Worm (Caenorhabditis elegans): ENCODE measurements around the gene irld-1.

irld-1 gene

DNA sequence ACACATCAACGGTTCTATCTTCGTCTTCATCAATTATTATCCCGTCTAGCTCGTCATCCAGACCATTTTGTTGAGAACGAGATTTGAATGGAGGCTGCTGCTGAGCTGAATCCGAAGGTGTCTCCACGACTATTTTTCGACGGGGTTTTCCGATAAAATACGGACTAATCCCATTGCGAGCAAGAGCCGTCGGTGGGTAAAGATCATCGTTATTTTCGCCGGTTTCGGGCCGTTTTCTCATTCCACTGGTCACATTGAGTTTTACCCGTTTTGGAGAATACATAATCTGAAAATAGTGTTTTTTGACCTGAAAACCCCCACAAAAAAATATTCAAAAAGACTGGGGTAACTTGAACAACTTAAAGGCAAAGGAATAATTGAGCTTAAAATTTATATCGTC lies 9.2 kb downstream of the irld-1 start, which contains the start of gene figl-1 (continued):
- TF ChIP-seq lsy-27 (tag; optimal IDR thresholded peaks at IDR 0.05; ENCODE audit: borderline replicate concordance, insufficient read depth) (no peak), zfh-2 (GFP tag; conservative IDR thresholded peaks at IDR 0.05) (no peak), madf-6 (GFP tag; IDR thresholded peaks at IDR 0.05) (peak; percentile 47), xnd-1 (tag; optimal IDR thresholded peaks at IDR 0.05) (no peak), zim-3 (tag; optimal IDR thresholded peaks at IDR 0.05) (peak; percentile 12), madf-3 (GFP tag; IDR thresholded peaks at IDR 0.05) (0 out of 2 replicates have a peak, but pooled peaks have one; percentile 59), madf-10 (tag; optimal IDR thresholded peaks at IDR 0.05) (no peak), mel-28 (tag; optimal IDR thresholded peaks at IDR 0.05; ENCODE audit: borderline replicate concordance) (no peak), ceh-100 (GFP tag; IDR thresholded peaks at IDR 0.05) (no peak), gei-17 (GFP tag; optimal IDR thresholded peaks at IDR 0.05) (no peak), F49E8.2 (tag; optimal IDR thresholded peaks at IDR 0.05; ENCODE audit: insufficient read depth) (peak; percentile 27), mcd-1 (GFP tag; IDR thresholded peaks at IDR 0.05) (peak; percentile 40; the same call in 1 of the 2 replicates)

ce11 chrV:4346325-4346724 lies 9.8 kb downstream of the irld-1 start, which contains the start of gene hpo-18:
Gene hpo-18 (minus strand): TSS chrV:4346425.
- no peak for TF ChIP-seq ceh-58 (GFP tag; IDR thresholded peaks at IDR 0.05)
- TF ChIP-seq ceh-91 (GFP tag; IDR thresholded peaks at IDR 0.05), result no peak
- no peak for TF ChIP-seq pha-4 (tag; optimal IDR thresholded peaks at IDR 0.05)
- TF ChIP-seq him-1 (tag; optimal IDR thresholded peaks at IDR 0.05), result no peak
- no peak for TF ChIP-seq sptf-2 (GFP tag; optimal IDR thresholded peaks at IDR 0.05)
- no peak for TF ChIP-seq nhr-27 (tag; optimal IDR thresholded peaks at IDR 0.05)
- no peak for TF ChIP-seq bed-1 (GFP tag; IDR thresholded peaks at IDR 0.05)
- TF ChIP-seq rcor-1 (GFP tag; IDR thresholded peaks at IDR 0.05), result no peak
- TF ChIP-seq F39B2.1 (GFP tag; IDR thresholded peaks at IDR 0.05), result no peak
- no peak for TF ChIP-seq repo-1 (tag; optimal IDR thresholded peaks at IDR 0.05)
- no peak for TF ChIP-seq nhr-80 (tag; optimal IDR thresholded peaks at IDR 0.05)
- no peak for TF ChIP-seq egl-44 (GFP tag; IDR thresholded peaks at IDR 0.05)
- TF ChIP-seq die-1 (tag; optimal IDR thresholded peaks at IDR 0.05), result no peak
- no peak for TF ChIP-seq Y67H2A.10 (GFP tag; conservative IDR thresholded peaks at IDR 0.05)
- TF ChIP-seq madf-6 (GFP tag; IDR thresholded peaks at IDR 0.05), result no peak

DNA sequence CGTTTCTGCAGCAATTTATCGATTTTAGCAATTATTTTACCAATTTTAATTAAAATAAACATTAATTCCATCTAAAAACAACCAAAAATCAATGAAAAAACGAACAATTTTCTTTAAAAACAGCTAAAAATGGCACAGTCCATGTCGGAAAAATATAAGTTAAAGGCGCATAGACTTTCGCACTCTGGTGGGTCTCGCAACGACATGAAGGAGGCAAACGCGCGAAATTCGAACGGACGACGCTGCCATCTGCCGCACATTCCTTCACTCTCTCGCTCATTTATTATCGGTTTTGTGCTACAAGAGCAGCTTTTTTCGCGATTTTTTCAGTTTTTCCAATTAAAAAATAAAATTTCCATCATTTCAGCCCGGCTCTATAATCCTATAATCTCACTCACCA lies 10.2 kb downstream of the irld-1 start, which contains the start of gene mcm-7:
mcm-7 (plus strand) TSS at position 368 of the 400 bp plus-strand sequence.
- TF ChIP-seq snpc-1.1 (tag; optimal IDR thresholded peaks at IDR 0.05; ENCODE audit: insufficient read depth), result peak; percentile 30
- peak; percentile 76 for TF ChIP-seq madf-8 (GFP tag; conservative IDR thresholded peaks at IDR 0.05)
- TF ChIP-seq F49E8.2 (tag; optimal IDR thresholded peaks at IDR 0.05; ENCODE audit: insufficient read depth), result no peak
- TF ChIP-seq hmg-20 (GFP tag; IDR thresholded peaks at IDR 0.05), result no peak
- TF ChIP-seq mel-28 (tag; optimal IDR thresholded peaks at IDR 0.05; ENCODE audit: borderline replicate concordance), result no peak
- peak; percentile 59 for TF ChIP-seq hmg-1.2 (GFP tag; IDR thresholded peaks at IDR 0.05)
- TF ChIP-seq cebp-1 (GFP tag; IDR thresholded peaks at IDR 0.05), result no peak
- TF ChIP-seq cebp-1 (tag; optimal IDR thresholded peaks at IDR 0.05), result peak; percentile 41
- no peak for TF ChIP-seq ztf-6 (GFP tag; IDR thresholded peaks at IDR 0.05)
- no peak for TF ChIP-seq ccch-3 (GFP tag; optimal IDR thresholded peaks at IDR 0.05)
- TF ChIP-seq ceh-91 (GFP tag; IDR thresholded peaks at IDR 0.05), result peak; percentile 74
- TF ChIP-seq madf-10 (tag; optimal IDR thresholded peaks at IDR 0.05), result no peak
- no peak for TF ChIP-seq ztf-26 (tag; optimal IDR thresholded peaks at IDR 0.05)
- TF ChIP-seq madf-6 (GFP tag; IDR thresholded peaks at IDR 0.05), result peak; percentile 91
- TF ChIP-seq fkh-3 (tag; optimal IDR thresholded peaks at IDR 0.05), result no peak
- peak; percentile 27 for TF ChIP-seq snpc-1.3 (tag; optimal IDR thresholded peaks at IDR 0.05; ENCODE audit: insufficient read depth)
- peak; percentile 77 for TF ChIP-seq dox-1 (GFP tag; IDR thresholded peaks at IDR 0.05)
- peak; percentile 45 for TF ChIP-seq F23B12.7 (tag; optimal IDR thresholded peaks at IDR 0.05; ENCODE audit: insufficient read depth)
- 0 out of 2 replicates have a peak, but pooled peaks have one; percentile 33 for TF ChIP-seq attf-3 (GFP tag; conservative IDR thresholded peaks at IDR 0.05)
- TF ChIP-seq unc-130 (GFP tag; optimal IDR thresholded peaks at IDR 0.05), result no peak
- no peak for TF ChIP-seq ceh-100 (GFP tag; IDR thresholded peaks at IDR 0.05)
- no peak for TF ChIP-seq ztf-18 (tag; optimal IDR thresholded peaks at IDR 0.05)
- no peak for TF ChIP-seq him-1 (tag; optimal IDR thresholded peaks at IDR 0.05)
- TF ChIP-seq lin-54 (GFP tag; optimal IDR thresholded peaks at IDR 0.05), result peak; percentile 86
- TF ChIP-seq pbrm-1 (GFP tag; IDR thresholded peaks at IDR 0.05), result 0 out of 2 replicates have a peak, but pooled peaks have one; percentile 47
- peak; percentile 17 to 84 (median 37) for TF ChIP-seq lin-35 (GFP tag; optimal IDR thresholded peaks at IDR 0.05)

All from whole organism, young adult.